Worm (Caenorhabditis elegans) whole organism, L4/young adult: ENCODE results near the gene K08A2.2.

ENCODE experiments used
- W03F9.2 ChIP-seq: fragments of 150-350 bp; optimal IDR thresholded peaks from 2 replicates; lab custom pipeline; 2014; ENCODE audit warnings: missing biosample characterization, missing genetic modification characterization
- dao-5 ChIP-seq: sonication (generic microtip); optimal IDR thresholded peaks from 2 replicates; lab custom pipeline; 2016; ENCODE audit warnings: missing genotype, missing genetic modification characterization, moderate library complexity, missing compliant biosample characterization
- him-1 ChIP-seq: sonication (generic microtip); optimal IDR thresholded peaks from 2 replicates; lab custom pipeline; 2016; ENCODE audit warnings: missing genotype, missing genetic modification reagents, missing genetic modification characterization, missing compliant biosample characterization

- no peak for TF ChIP-seq W03F9.2 (tag; lab: Kevin White, UChicago)
- TF ChIP-seq him-1 (tag; lab: Kevin White, UChicago) = no peak
- TF ChIP-seq dao-5 = no peak
Measured at ce11 chrII:3008400-3008799, 17.0 kb downstream of the K08A2.2 start, which contains the start of gene sdz-5.
